Fruit fly (Drosophila melanogaster): ENCODE results near the gene CG43739.

Gene CG43739

dm6 chr2L:20936420-20936819 is 17.7 kb upstream of the CG43739 start (continued):
- peak; percentile 4 for TF ChIP-seq CG11504 (tag; optimal IDR thresholded peaks at IDR 0.05)
- no peak for TF ChIP-seq CG10543 (GFP tag; optimal IDR thresholded peaks at IDR 0.05)
- TF ChIP-seq gsb (GFP tag; IDR thresholded peaks at IDR 0.05): no peak
- TF ChIP-seq dpn (GFP tag; optimal IDR thresholded peaks at IDR 0.05): no peak
- no peak for TF ChIP-seq Antp (GFP tag; optimal IDR thresholded peaks at IDR 0.05)
- TF ChIP-seq CG13287 (GFP tag; IDR thresholded peaks at IDR 0.05; ENCODE audit: partially characterized antibody): no peak
- no peak for TF ChIP-seq CG43689 (GFP tag; IDR thresholded peaks at IDR 0.05)
- no peak for TF ChIP-seq ro (GFP tag; IDR thresholded peaks at IDR 0.05)
- TF ChIP-seq CG8359 (GFP tag; optimal IDR thresholded peaks at IDR 0.05; ENCODE audit: borderline replicate concordance): no peak
- no peak for TF ChIP-seq CG2116 (GFP tag; optimal IDR thresholded peaks at IDR 0.05)
- TF ChIP-seq ci (GFP tag; IDR thresholded peaks at IDR 0.05): no peak
- no peak for TF ChIP-seq ara (GFP tag; IDR thresholded peaks at IDR 0.05)
- TF ChIP-seq CG9932 (GFP tag; IDR thresholded peaks at IDR 0.05): no peak
- TF ChIP-seq wor (GFP tag; IDR thresholded peaks at IDR 0.05): no peak
- TF ChIP-seq Side (GFP tag; optimal IDR thresholded peaks at IDR 0.05): no peak
- peak; percentile 55 for TF ChIP-seq CG31441 (GFP tag; IDR thresholded peaks at IDR 0.05)
- TF ChIP-seq GATAe (GFP tag; conservative IDR thresholded peaks at IDR 0.05): 0 out of 2 replicates have a peak, but pooled peaks have one; percentile 6
- TF ChIP-seq CG2202 (tag; optimal IDR thresholded peaks at IDR 0.05): no peak
- TF ChIP-seq caup (GFP tag; optimal IDR thresholded peaks at IDR 0.05; ENCODE audit: severe bottlenecking): no peak
- no peak for TF ChIP-seq chm (GFP tag; IDR thresholded peaks at IDR 0.05)
- TF ChIP-seq CG7556 (GFP tag; optimal IDR thresholded peaks at IDR 0.05): peak; percentile 26
- TF ChIP-seq Dfd (GFP tag; optimal IDR thresholded peaks at IDR 0.05): no peak
- TF ChIP-seq ap (GFP tag; IDR thresholded peaks at IDR 0.05): no peak
- no peak for TF ChIP-seq Sry-β (GFP tag; optimal IDR thresholded peaks at IDR 0.05)
- no peak for TF ChIP-seq Opbp (GFP tag; IDR thresholded peaks at IDR 0.05; ENCODE audit: partially characterized antibody)
- no peak for TF ChIP-seq kni (GFP tag; optimal IDR thresholded peaks at IDR 0.05)
- TF ChIP-seq mam (GFP tag; optimal IDR thresholded peaks at IDR 0.05): no peak
- peak; percentile 31 for TF ChIP-seq Sox100B (GFP tag; optimal IDR thresholded peaks at IDR 0.05)
- TF ChIP-seq dan (GFP tag; IDR thresholded peaks at IDR 0.05): no peak
- TF ChIP-seq Jarid2 (GFP tag; optimal IDR thresholded peaks at IDR 0.05): no peak
- TF ChIP-seq NfI (GFP tag; optimal IDR thresholded peaks at IDR 0.05): no peak
- TF ChIP-seq Hand (GFP tag; optimal IDR thresholded peaks at IDR 0.05): no peak
- no peak for TF ChIP-seq cg (GFP tag; optimal IDR thresholded peaks at IDR 0.05)
- no peak for TF ChIP-seq CG31365 (tag; optimal IDR thresholded peaks at IDR 0.05)
- no peak for TF ChIP-seq CG15269 (tag; optimal IDR thresholded peaks at IDR 0.05)
- TF ChIP-seq CG31224 (GFP tag; IDR thresholded peaks at IDR 0.05): no peak
- no peak for TF ChIP-seq Dad (GFP tag; optimal IDR thresholded peaks at IDR 0.05)
- no peak for TF ChIP-seq salm (tag; optimal IDR thresholded peaks at IDR 0.05)
- no peak for TF ChIP-seq CG18011 (GFP tag; optimal IDR thresholded peaks at IDR 0.05)
- TF ChIP-seq CG6272 (GFP tag; IDR thresholded peaks at IDR 0.05): no peak
- no peak for TF ChIP-seq CG12769 (tag; optimal IDR thresholded peaks at IDR 0.05)
- no peak for TF ChIP-seq CG4282 (GFP tag; optimal IDR thresholded peaks at IDR 0.05)
- TF ChIP-seq D19A (tag; optimal IDR thresholded peaks at IDR 0.05): peak; percentile 7
- TF ChIP-seq CG8478 (optimal IDR thresholded peaks at IDR 0.05): no peak
- TF ChIP-seq Neu2 (GFP tag; optimal IDR thresholded peaks at IDR 0.05; ENCODE audit: borderline replicate concordance): no peak
- TF ChIP-seq Sry-δ (GFP tag; optimal IDR thresholded peaks at IDR 0.05): no peak
- TF ChIP-seq CG6254 (GFP tag; optimal IDR thresholded peaks at IDR 0.05): peak; percentile 52
- no peak for TF ChIP-seq Med (GFP tag)
- TF ChIP-seq CG4730 (GFP tag; IDR thresholded peaks at IDR 0.05): no peak
- TF ChIP-seq Dref (GFP tag; IDR thresholded peaks at IDR 0.05): no peak
- TF ChIP-seq Six4 (GFP tag; optimal IDR thresholded peaks at IDR 0.05): no peak
- no peak for TF ChIP-seq Atf3 (GFP tag; optimal IDR thresholded peaks at IDR 0.05)
